Fruit fly (Drosophila melanogaster) whole organism, wandering third instar larva: ENCODE measurements around the gene CG42747.

Experiments used
- CG32264 ChIP-seq: fragments of 200-800 bp; sonication (Bioruptor generic); optimal IDR thresholded peaks from 2 replicates; lab custom pipeline; 2016; ENCODE audit warnings: missing biosample characterization, missing genetic modification characterization
- CG9705 ChIP-seq: fragments of 200-800 bp; sonication (Bioruptor generic); optimal IDR thresholded peaks from 2 replicates; lab custom pipeline; 2018; ENCODE audit warnings: missing biosample characterization, mild to moderate bottlenecking, missing genetic modification characterization
- CrebA ChIP-seq: fragments of 200-800 bp; sonication (Bioruptor generic); optimal IDR thresholded peaks from 2 replicates; lab custom pipeline; 2016; ENCODE audit warnings: missing biosample characterization, mild to moderate bottlenecking, missing genetic modification characterization, borderline replicate concordance
- Dfd ChIP-seq: fragments of >200 bp; optimal IDR thresholded peaks from 2 replicates; lab custom pipeline; 2017; ENCODE audit warnings: missing biosample characterization, missing genetic modification characterization
- Dif ChIP-seq: fragments of 200-275, 200-300 bp; sonication (Bioruptor generic); optimal IDR thresholded peaks from 2 replicates; lab custom pipeline; 2018; ENCODE audit warnings: missing biosample characterization, missing genetic modification characterization; ENCODE audit not compliant: partially characterized antibody
- GATAd ChIP-seq: sonication (Bioruptor generic); optimal IDR thresholded peaks from 2 replicates; lab custom pipeline; 2016; ENCODE audit warnings: missing biosample characterization, missing genetic modification characterization
- HLH106 ChIP-seq: fragments of 200-800 bp; optimal IDR thresholded peaks from 3 replicates; lab custom pipeline; 2019; ENCODE audit warnings: missing biosample characterization, mild to moderate bottlenecking, missing genetic modification characterization, moderate library complexity
- Hnf4 ChIP-seq: fragments of 200-800 bp; sonication (Bioruptor generic); optimal IDR thresholded peaks from 2 replicates; lab custom pipeline; 2016; ENCODE audit warnings: missing biosample characterization, mild to moderate bottlenecking, missing genetic modification characterization
- Hr78 ChIP-seq: fragments of >200 bp; optimal IDR thresholded peaks from 2 replicates; lab custom pipeline; 2017; ENCODE audit warnings: missing biosample characterization, missing genetic modification characterization
- Hr83 ChIP-seq: fragments of 200-300 bp; sonication (Bioruptor generic); optimal IDR thresholded peaks from 2 replicates; lab custom pipeline; 2016; ENCODE audit warnings: missing biosample characterization, mild to moderate bottlenecking, missing genetic modification characterization, moderate library complexity; ENCODE audit not compliant: poor library complexity, severe bottlenecking
- Jra ChIP-seq: sonication (Bioruptor generic); optimal IDR thresholded peaks from 2 replicates; lab custom pipeline; 2016; ENCODE audit warnings: missing biosample characterization, missing genetic modification characterization
- Mio ChIP-seq: sonication (Bioruptor generic); optimal IDR thresholded peaks from 2 replicates; lab custom pipeline; 2016; ENCODE audit warnings: missing biosample characterization, missing genetic modification characterization
- Myc ChIP-seq: fragments of >200 bp; optimal IDR thresholded peaks from 2 replicates; lab custom pipeline; 2017
- N ChIP-seq: fragments of >200 bp; optimal IDR thresholded peaks from 2 replicates; lab custom pipeline; 2018; ENCODE audit warnings: missing biosample characterization, missing external identifiers, missing genetic modification characterization
- Rel ChIP-seq, 2 experiments: fragments of 200-800 bp; sonication (Bioruptor generic) in 1 of 2; optimal IDR thresholded peaks; 2 replicates in 1 of 2; 3 replicates in 1 of 2; lab custom pipeline; 2016 to 2019; ENCODE audit warnings: mild to moderate bottlenecking in 2 of 2, missing biosample characterization in 2 of 2, missing genetic modification characterization in 2 of 2, moderate library complexity in 1 of 2
- Sp1 ChIP-seq: fragments of 200-800 bp; sonication (Bioruptor generic); optimal IDR thresholded peaks from 3 replicates; lab custom pipeline; 2019; ENCODE audit warnings: missing biosample characterization, mild to moderate bottlenecking, missing genetic modification characterization, moderate library complexity
- br ChIP-seq: fragments of 200-800 bp; sonication (Bioruptor generic); optimal IDR thresholded peaks from 2 replicates; lab custom pipeline; 2016; ENCODE audit warnings: missing biosample characterization, missing genetic modification characterization
- brk ChIP-seq: fragments of 200-800 bp; sonication (Bioruptor generic); optimal IDR thresholded peaks from 2 replicates; lab custom pipeline; 2016; ENCODE audit warnings: missing biosample characterization, mild to moderate bottlenecking, missing genetic modification characterization
- dmrt93B ChIP-seq: fragments of 200-800 bp; sonication (Bioruptor generic); optimal IDR thresholded peaks from 2 replicates; lab custom pipeline; 2018; ENCODE audit warnings: missing biosample characterization, mild to moderate bottlenecking, missing genetic modification characterization
- dsf ChIP-seq: sonication (Bioruptor generic); optimal IDR thresholded peaks from 2 replicates; lab custom pipeline; 2016; ENCODE audit warnings: missing biosample characterization, missing genetic modification characterization, borderline replicate concordance
- foxo ChIP-seq, 2 experiments: fragments of 200-800 bp; sonication (Bioruptor generic); optimal IDR thresholded peaks; 2 replicates in 1 of 2; 3 replicates in 1 of 2; lab custom pipeline; 2016 to 2017; ENCODE audit warnings: missing biosample characterization in 2 of 2, missing genetic modification characterization in 2 of 2
- fru ChIP-seq: fragments of 200-800 bp; sonication (Bioruptor generic); optimal IDR thresholded peaks from 3 replicates; lab custom pipeline; 2016; ENCODE audit warnings: missing biosample characterization, mild to moderate bottlenecking, missing genetic modification characterization
- h ChIP-seq: fragments of 200-800 bp; sonication (Bioruptor generic); optimal IDR thresholded peaks from 3 replicates; lab custom pipeline; 2016; ENCODE audit warnings: missing biosample characterization, mild to moderate bottlenecking, missing genetic modification characterization
- lola ChIP-seq: fragments of >200 bp; optimal IDR thresholded peaks from 2 replicates; lab custom pipeline; 2017; ENCODE audit warnings: missing biosample characterization, missing genetic modification characterization
- pan ChIP-seq: fragments of >200 bp; optimal IDR thresholded peaks from 2 replicates; lab custom pipeline; 2017
- psq ChIP-seq: fragments of 200-800 bp; sonication (Bioruptor generic); optimal IDR thresholded peaks from 3 replicates; lab custom pipeline; 2017; ENCODE audit warnings: missing biosample characterization, mild to moderate bottlenecking, missing genetic modification characterization, moderate library complexity
- rgr ChIP-seq: fragments of 200-800 bp; sonication (Bioruptor generic); optimal IDR thresholded peaks from 3 replicates; lab custom pipeline; 2016; ENCODE audit warnings: missing biosample characterization, mild to moderate bottlenecking, missing genetic modification characterization
- sage ChIP-seq: fragments of 200-800 bp; sonication (Bioruptor generic); optimal IDR thresholded peaks from 2 replicates; lab custom pipeline; 2016; ENCODE audit warnings: missing biosample characterization, mild to moderate bottlenecking, missing genetic modification characterization
- sv ChIP-seq: fragments of 200-800 bp; sonication (Bioruptor generic); optimal IDR thresholded peaks from 3 replicates; lab custom pipeline; 2016; ENCODE audit warnings: missing biosample characterization, missing genetic modification characterization
- usp ChIP-seq: fragments of >200 bp; optimal IDR thresholded peaks from 2 replicates; lab custom pipeline; 2017; ENCODE audit warnings: missing biosample characterization, missing genetic modification characterization
- woc ChIP-seq: sonication (Bioruptor generic); optimal IDR thresholded peaks from 2 replicates; lab custom pipeline; 2016; ENCODE audit warnings: missing biosample characterization, mild to moderate bottlenecking, missing genetic modification characterization

Gene CG42747

dm6 chr3L:6488405-6488804 lies 88.0 kb downstream of the CG42747 start, which contains the start of the genes CG10147 and Bulli (continued):
- TF ChIP-seq brk (peak; percentile 97), CG9705 (GFP tag; lab: Kevin White, UChicago) (peak; percentile 93), br (GFP tag; lab: Kevin White, UChicago) (peak; percentile 93), rgr (GFP tag; lab: Kevin White, UChicago) (peak; percentile 98), lola (GFP tag; lab: Kevin White, UChicago) (no peak), Jra (GFP tag; lab: Kevin White, UChicago) (peak; percentile 92), pan (no peak), sage (GFP tag; lab: Kevin White, UChicago) (peak; percentile 94), foxo (GFP tag; optimal IDR thresholded peaks at IDR 0.05; lab: Kevin White, UChicago) (peak; percentile 65 to 96), CrebA (no peak), woc (GFP tag; lab: Kevin White, UChicago) (peak; percentile 94), Mio (GFP tag; lab: Kevin White, UChicago) (peak; percentile 61), usp (GFP tag; lab: Kevin White, UChicago) (no peak), dsf (GFP tag; lab: Kevin White, UChicago) (peak; percentile 96), dmrt93B (peak; percentile 97)

- TF ChIP-seq fru (GFP tag; lab: Kevin White, UChicago) (peak; percentile 25), br (GFP tag; lab: Kevin White, UChicago) (no peak), sv (peak; percentile 30), Hnf4 (GFP tag; lab: Kevin White, UChicago) (peak; percentile 28), Rel (GFP tag; optimal IDR thresholded peaks at IDR 0.05; lab: Kevin White, UChicago) (no peak), Rel (tag; optimal IDR thresholded peaks at IDR 0.05; lab: Kevin White, UChicago) (peak; percentile 90), CG9705 (GFP tag; lab: Kevin White, UChicago) (peak; percentile 16), Hr78 (GFP tag; lab: Kevin White, UChicago) (no peak), dsf (GFP tag; lab: Kevin White, UChicago) (peak; percentile 20), rgr (GFP tag; lab: Kevin White, UChicago) (peak; percentile 34), brk (no peak), Hr83 (peak; percentile 55), Sp1 (GFP tag; lab: Kevin White, UChicago) (peak; percentile 23), Dif (GFP tag; lab: Kevin White, UChicago) (no peak), woc (GFP tag; lab: Kevin White, UChicago) (peak; percentile 71), h (GFP tag; lab: Kevin White, UChicago) (peak; percentile 21), HLH106 (tag; lab: Kevin White, UChicago) (peak; percentile 9), foxo (GFP tag; optimal IDR thresholded peaks at IDR 0.05; lab: Kevin White, UChicago) (peak in 1 of 2 experiments; percentile 33)
These were observed 94.8 kb downstream of the CG42747 start, which contains the start of the genes Vps8 and sfl for dm6 chr3L:6494928-6495806. Vps8 (minus strand) TSS chr3L:6495297. sfl (plus strand) TSS chr3L:6495680.

- no peak for TF ChIP-seq Dfd (GFP tag; lab: Kevin White, UChicago)
- peak; percentile 28 for TF ChIP-seq N
- peak; percentile 90 for TF ChIP-seq psq (GFP tag; lab: Kevin White, UChicago)
- TF ChIP-seq lola (GFP tag; lab: Kevin White, UChicago), result no peak
- peak; percentile 8 for TF ChIP-seq Jra (GFP tag; lab: Kevin White, UChicago)
- TF ChIP-seq Hr83, result peak; percentile 24
These were observed 95.9 kb downstream of the CG42747 start for dm6 chr3L:6496053-6496921.

DNA sequence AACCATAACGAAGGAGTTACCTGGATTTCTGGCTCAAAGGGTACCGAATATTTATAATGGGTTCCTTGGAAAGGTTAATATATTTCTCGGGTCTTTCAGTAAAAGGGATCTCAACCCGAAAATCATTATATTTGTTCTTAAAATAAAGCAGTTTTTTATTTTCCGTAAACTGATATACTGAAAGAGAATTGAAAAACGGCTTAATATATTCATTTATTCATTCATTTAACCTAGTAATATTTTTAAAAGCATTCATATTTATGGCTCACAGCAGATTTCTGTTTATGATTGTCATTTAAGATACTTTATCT lies 96.5 kb downstream of the CG42747 start:
- no peak for TF ChIP-seq CG32264 (GFP tag; lab: Kevin White, UChicago)
- no peak for TF ChIP-seq Sp1 (GFP tag; lab: Kevin White, UChicago)
- TF ChIP-seq Myc (lab: Kevin White, UChicago), result no peak
- no peak for TF ChIP-seq Dif (GFP tag; lab: Kevin White, UChicago)
- TF ChIP-seq br (GFP tag; lab: Kevin White, UChicago), result no peak
- TF ChIP-seq CG9705 (GFP tag; lab: Kevin White, UChicago), result no peak
- TF ChIP-seq GATAd (GFP tag; lab: Kevin White, UChicago), result no peak
- TF ChIP-seq h (GFP tag; lab: Kevin White, UChicago), result no peak
- no peak for TF ChIP-seq usp (GFP tag; lab: Kevin White, UChicago)
